Worm (Caenorhabditis elegans): ENCODE data around the gene pqn-89.

pqn-89 gene

ce11 chrIV:6535908-6536307, 29.4 kb downstream of the pqn-89 start, which contains the start of gene C01G5.3:
Gene C01G5.3 (plus strand): TSS chrIV:6536208.
- TF ChIP-seq lin-39 (tag; optimal IDR thresholded peaks at IDR 0.05) (no peak), nhr-77 (tag; optimal IDR thresholded peaks at IDR 0.05) (no peak), skn-1 (tag; optimal IDR thresholded peaks at IDR 0.05) (no peak), blmp-1 (tag; optimal IDR thresholded peaks at IDR 0.05; ENCODE audit: insufficient read depth) (no peak), ztf-1 (GFP tag; conservative IDR thresholded peaks at IDR 0.05) (no peak), aly-2 (tag; optimal IDR thresholded peaks at IDR 0.05) (no peak), alr-1 (tag; optimal IDR thresholded peaks at IDR 0.05) (no peak)

- no peak for TF ChIP-seq snpc-4 (tag; optimal IDR thresholded peaks at IDR 0.05)
- peak in 1 of 2 experiments; percentile 9 for TF ChIP-seq lsy-2 (tag; optimal IDR thresholded peaks at IDR 0.05)
- TF ChIP-seq unc-55 (GFP tag; optimal IDR thresholded peaks at IDR 0.05) = peak; percentile 50
Measured at ce11 chrIV:6541435-6541834, 34.9 kb downstream of the pqn-89 start, which contains the start of gene C01G5.25. Gene C01G5.25 (plus strand): TSS chrIV:6541684.

ce11 chrIV:6542962-6543361, 36.4 kb downstream of the pqn-89 start:
- TF ChIP-seq lin-11 (tag; optimal IDR thresholded peaks at IDR 0.05) (no peak), nhr-25 (tag; optimal IDR thresholded peaks at IDR 0.05) (no peak), mbf-1 (tag; optimal IDR thresholded peaks at IDR 0.05) (no peak), nhr-237 (tag; optimal IDR thresholded peaks at IDR 0.05) (no peak), crh-2 (tag; optimal IDR thresholded peaks at IDR 0.05) (no peak), nhr-23 (tag; optimal IDR thresholded peaks at IDR 0.05) (no peak), nhr-129 (tag; optimal IDR thresholded peaks at IDR 0.05) (no peak), nhr-11 (tag; optimal IDR thresholded peaks at IDR 0.05) (no peak), unc-55 (GFP tag; optimal IDR thresholded peaks at IDR 0.05) (no peak), ztf-4 (tag; optimal IDR thresholded peaks at IDR 0.05) (no peak), skn-1 (tag; optimal IDR thresholded peaks at IDR 0.05) (no peak), R02D3.7 (tag; optimal IDR thresholded peaks at IDR 0.05) (no peak), sem-4 (tag; optimal IDR thresholded peaks at IDR 0.05) (no peak), snpc-4 (tag; optimal IDR thresholded peaks at IDR 0.05) (no peak), Y55F3AM.14 (GFP tag; optimal IDR thresholded peaks at IDR 0.05) (no peak), elt-1 (tag; optimal IDR thresholded peaks at IDR 0.05) (no peak), C34F6.9 (tag; optimal IDR thresholded peaks at IDR 0.05) (peak; percentile 7), sma-9 (GFP tag; optimal IDR thresholded peaks at IDR 0.05) (peak; percentile 27), sma-9 (tag; optimal IDR thresholded peaks at IDR 0.05) (no peak), ceh-82 (tag; optimal IDR thresholded peaks at IDR 0.05) (no peak), unc-39 (tag; optimal IDR thresholded peaks at IDR 0.05) (no peak), lsy-2 (tag; optimal IDR thresholded peaks at IDR 0.05) (peak in 1 of 2 experiments; percentile 13), nhr-77 (tag; optimal IDR thresholded peaks at IDR 0.05) (no peak)

- TF ChIP-seq zag-1 (tag; optimal IDR thresholded peaks at IDR 0.05) (peak; percentile 0), sma-3 (GFP tag; optimal IDR thresholded peaks at IDR 0.05) (no peak), lin-39 (tag; optimal IDR thresholded peaks at IDR 0.05) (peak; percentile 11), lsy-2 (tag; optimal IDR thresholded peaks at IDR 0.05) (no peak)
Measured at ce11 chrIV:6547397-6547796, 40.9 kb downstream of the pqn-89 start.

ce11 chrIV:6548609-6549008, 42.1 kb downstream of the pqn-89 start, which contains the start of gene fan-1:
Gene fan-1 (plus strand): TSS chrIV:6548686.
- TF ChIP-seq lin-39 (tag; optimal IDR thresholded peaks at IDR 0.05) = no peak
- TF ChIP-seq unc-39 (tag; optimal IDR thresholded peaks at IDR 0.05) = no peak
- peak; percentile 97 for TF ChIP-seq gmeb-1 (tag; optimal IDR thresholded peaks at IDR 0.05)
- TF ChIP-seq unc-55 (GFP tag; optimal IDR thresholded peaks at IDR 0.05) = peak; percentile 93
- TF ChIP-seq ama-1 (optimal IDR thresholded peaks at IDR 0.05) = no peak
- no peak for TF ChIP-seq unc-62 (GFP tag; optimal IDR thresholded peaks at IDR 0.05)
- TF ChIP-seq aly-2 (tag; optimal IDR thresholded peaks at IDR 0.05) = no peak
- peak; percentile 70 for TF ChIP-seq C34F6.9 (tag; optimal IDR thresholded peaks at IDR 0.05)
- TF ChIP-seq skn-1 (tag; optimal IDR thresholded peaks at IDR 0.05) = no peak
- TF ChIP-seq nhr-25 (tag; optimal IDR thresholded peaks at IDR 0.05) = peak; percentile 9
- no peak for TF ChIP-seq zag-1 (tag; optimal IDR thresholded peaks at IDR 0.05)
- no peak for TF ChIP-seq nhr-11 (tag; optimal IDR thresholded peaks at IDR 0.05)
- TF ChIP-seq nhr-129 (tag; optimal IDR thresholded peaks at IDR 0.05) = peak; percentile 56
- no peak for TF ChIP-seq ceh-16 (tag; optimal IDR thresholded peaks at IDR 0.05)
- no peak for TF ChIP-seq blmp-1 (tag; optimal IDR thresholded peaks at IDR 0.05; ENCODE audit: insufficient read depth)
- peak; percentile 30 for TF ChIP-seq crh-2 (tag; optimal IDR thresholded peaks at IDR 0.05)
- no peak for TF ChIP-seq nhr-77 (tag; optimal IDR thresholded peaks at IDR 0.05)
- no peak for TF ChIP-seq lin-11 (tag; optimal IDR thresholded peaks at IDR 0.05)
- no peak for TF ChIP-seq elt-3 (tag; optimal IDR thresholded peaks at IDR 0.05)
- TF ChIP-seq R02D3.7 (tag; optimal IDR thresholded peaks at IDR 0.05) = no peak
- no peak for TF ChIP-seq nhr-6 (tag; optimal IDR thresholded peaks at IDR 0.05)
- TF ChIP-seq ZK546.5 (tag; optimal IDR thresholded peaks at IDR 0.05) = no peak
- peak; percentile 43 to 80 for TF ChIP-seq lsy-2 (tag; optimal IDR thresholded peaks at IDR 0.05)
- no peak for TF ChIP-seq nhr-237 (tag; optimal IDR thresholded peaks at IDR 0.05)
- TF ChIP-seq alr-1 (tag; optimal IDR thresholded peaks at IDR 0.05) = no peak
- TF ChIP-seq sma-9 (GFP tag; optimal IDR thresholded peaks at IDR 0.05) = peak; percentile 72
- no peak for TF ChIP-seq sma-9 (tag; optimal IDR thresholded peaks at IDR 0.05)
- TF ChIP-seq ceh-82 (tag; optimal IDR thresholded peaks at IDR 0.05) = no peak
- TF ChIP-seq sma-3 (GFP tag; optimal IDR thresholded peaks at IDR 0.05) = peak; percentile 39
- no peak for TF ChIP-seq Y55F3AM.14 (GFP tag; optimal IDR thresholded peaks at IDR 0.05)
- TF ChIP-seq dmd-4 (tag; optimal IDR thresholded peaks at IDR 0.05) = no peak
- TF ChIP-seq F13H6.1 (tag; optimal IDR thresholded peaks at IDR 0.05) = peak; percentile 38
- no peak for TF ChIP-seq mab-5 (tag; optimal IDR thresholded peaks at IDR 0.05)
- TF ChIP-seq nhr-10 (tag; optimal IDR thresholded peaks at IDR 0.05) = no peak
- TF ChIP-seq ztf-4 (tag; optimal IDR thresholded peaks at IDR 0.05) = no peak
- peak; percentile 5 for TF ChIP-seq snpc-4 (tag; optimal IDR thresholded peaks at IDR 0.05)
- no peak for TF ChIP-seq ztf-1 (GFP tag; conservative IDR thresholded peaks at IDR 0.05)
- no peak for TF ChIP-seq nhr-23 (tag; optimal IDR thresholded peaks at IDR 0.05)
